Fruit fly (Drosophila melanogaster) whole organism, adult: ENCODE data around the gene tal-AA.

Experiments used
- CG11617 ChIP-seq: fragments of 200-800 bp; sonication (Bioruptor generic); optimal IDR thresholded peaks from 2 replicates; lab custom pipeline; 2017; ENCODE audit warnings: mild to moderate bottlenecking, missing biosample characterization, missing genetic modification reagents, missing genetic modification characterization
- CG1620 ChIP-seq: fragments of 200-800 bp; sonication (Bioruptor generic); optimal IDR thresholded peaks from 2 replicates; lab custom pipeline; 2016; ENCODE audit warnings: missing biosample characterization, missing genetic modification characterization
- CG33017 ChIP-seq: fragments of 200-800 bp; sonication (Bioruptor generic); optimal IDR thresholded peaks from 2 replicates; lab custom pipeline; 2018; ENCODE audit warnings: missing biosample characterization, mild to moderate bottlenecking, missing genetic modification characterization, moderate library complexity
- CG7045 ChIP-seq: fragments of 200-800 bp; sonication (Bioruptor generic); optimal IDR thresholded peaks from 2 replicates; lab custom pipeline; 2017; ENCODE audit warnings: missing biosample characterization, mild to moderate bottlenecking, missing genetic modification characterization
- CG7101 ChIP-seq: fragments of 200-800 bp; sonication (Bioruptor generic); optimal IDR thresholded peaks from 2 replicates; lab custom pipeline; 2018; ENCODE audit warnings: missing biosample characterization, mild to moderate bottlenecking, missing genetic modification characterization, moderate library complexity
- Clk ChIP-seq: fragments of 200-800 bp; sonication (Bioruptor generic); optimal IDR thresholded peaks from 2 replicates; lab custom pipeline; 2017; ENCODE audit warnings: missing biosample characterization, missing genetic modification characterization
- Crg-1 ChIP-seq: fragments of 200-800 bp; sonication (Bioruptor generic); optimal IDR thresholded peaks from 2 replicates; lab custom pipeline; 2016; ENCODE audit warnings: missing biosample characterization, missing genetic modification characterization
- Hr96 ChIP-seq: fragments of 200-800 bp; sonication (Bioruptor generic); optimal IDR thresholded peaks from 2 replicates; lab custom pipeline; 2016; ENCODE audit warnings: missing biosample characterization, missing genetic modification characterization
- cic ChIP-seq: fragments of 200-800 bp; sonication (Bioruptor generic); optimal IDR thresholded peaks from 2 replicates; lab custom pipeline; 2017; ENCODE audit warnings: missing biosample characterization, mild to moderate bottlenecking, missing genetic modification characterization, moderate library complexity
- kay ChIP-seq: fragments of 200-800 bp; sonication (Bioruptor generic); peaks from one replicate; lab custom pipeline; 2016; ENCODE audit warnings: missing biosample characterization, missing genetic modification characterization, borderline replicate concordance
- tj ChIP-seq: fragments of 200-800 bp; sonication (Bioruptor generic); optimal IDR thresholded peaks from 3 replicates; lab custom pipeline; 2017; ENCODE audit warnings: missing biosample characterization, mild to moderate bottlenecking, missing genetic modification characterization, moderate library complexity
- toe ChIP-seq: fragments of 200-800 bp; sonication (Bioruptor generic); optimal IDR thresholded peaks from 2 replicates; lab custom pipeline; 2016; ENCODE audit warnings: missing biosample characterization, missing genetic modification characterization

- no peak for TF ChIP-seq CG7045 (GFP tag; lab: Kevin White, UChicago)
- no peak for TF ChIP-seq Hr96
- TF ChIP-seq Crg-1 (GFP tag; lab: Kevin White, UChicago), result no peak
- TF ChIP-seq tj, result no peak
- TF ChIP-seq cic (GFP tag; lab: Kevin White, UChicago), result no peak
- no peak for TF ChIP-seq toe (GFP tag; lab: Kevin White, UChicago)
- TF ChIP-seq CG7101 (tag; lab: Kevin White, UChicago), result no peak
- TF ChIP-seq kay, result no peak
- no peak for TF ChIP-seq CG1620 (GFP tag; lab: Kevin White, UChicago)
- TF ChIP-seq Clk (GFP tag; lab: Kevin White, UChicago), result no peak
- no peak for TF ChIP-seq CG11617 (GFP tag; lab: Kevin White, UChicago)
- no peak for TF ChIP-seq CG33017 (tag; lab: Kevin White, UChicago)
Measured at dm6 chr3R:13793105-13793978, 19.6 kb upstream of the tal-AA start.
